Fruit fly (Drosophila melanogaster): ENCODE data around the gene CASK.

The CASK gene

dm6 chr3R:21836201-21836504 is 13.7 kb upstream of the CASK start:
- TF ChIP-seq pan (optimal IDR thresholded peaks at IDR 0.05) (no peak), usp (GFP tag; optimal IDR thresholded peaks at IDR 0.05) (no peak), EcR (GFP tag; optimal IDR thresholded peaks at IDR 0.05) (no peak), CG8478 (optimal IDR thresholded peaks at IDR 0.05) (no peak), Dll (optimal IDR thresholded peaks at IDR 0.05) (no peak), psq (optimal IDR thresholded peaks at IDR 0.05) (no peak)

DNA sequence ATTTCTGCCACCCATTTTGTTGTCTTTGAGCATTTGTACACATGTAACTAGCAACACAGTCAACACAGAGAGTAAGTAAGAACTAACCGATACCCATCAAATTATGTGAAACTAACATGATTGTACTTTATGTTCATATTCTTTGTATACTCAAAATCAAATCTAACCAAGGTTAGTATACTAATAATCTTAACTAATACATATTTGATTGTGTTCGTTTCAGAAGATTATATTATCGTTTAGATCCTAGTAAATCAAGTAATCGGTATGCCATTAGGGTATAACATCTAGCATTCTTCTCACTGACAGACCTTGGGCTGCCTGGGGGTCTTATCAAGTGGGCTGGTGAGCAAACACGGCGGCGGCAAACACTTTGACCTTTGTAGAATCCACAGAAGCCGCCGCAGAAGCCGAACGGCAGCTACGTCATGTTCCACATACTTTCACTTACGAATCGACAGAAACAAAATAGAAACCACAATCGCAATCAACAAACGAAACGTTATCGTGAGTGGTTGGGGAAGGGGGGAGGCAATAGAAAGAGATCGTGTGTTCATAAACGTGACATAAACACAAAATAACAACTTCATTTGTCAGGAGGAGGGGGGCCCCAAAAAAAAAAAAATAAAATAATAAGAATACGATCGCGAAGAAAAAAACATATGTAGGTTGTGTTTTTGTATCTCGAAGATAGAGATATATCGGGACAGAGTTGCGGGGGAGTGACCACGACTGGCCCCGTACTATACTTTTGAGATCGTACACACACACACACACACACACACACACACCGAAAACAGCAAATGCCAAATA is 13.1 kb upstream of the CASK start:
- no peak for TF ChIP-seq usp (GFP tag; optimal IDR thresholded peaks at IDR 0.05)
- no peak for TF ChIP-seq EcR (GFP tag; optimal IDR thresholded peaks at IDR 0.05)
- no peak for TF ChIP-seq Dll (optimal IDR thresholded peaks at IDR 0.05)

dm6 chr3R:21834234-21835070 is 12.0 kb upstream of the CASK start:
- TF ChIP-seq EcR (GFP tag; optimal IDR thresholded peaks at IDR 0.05) = no peak
- TF ChIP-seq CG8478 (optimal IDR thresholded peaks at IDR 0.05) = no peak

DNA sequence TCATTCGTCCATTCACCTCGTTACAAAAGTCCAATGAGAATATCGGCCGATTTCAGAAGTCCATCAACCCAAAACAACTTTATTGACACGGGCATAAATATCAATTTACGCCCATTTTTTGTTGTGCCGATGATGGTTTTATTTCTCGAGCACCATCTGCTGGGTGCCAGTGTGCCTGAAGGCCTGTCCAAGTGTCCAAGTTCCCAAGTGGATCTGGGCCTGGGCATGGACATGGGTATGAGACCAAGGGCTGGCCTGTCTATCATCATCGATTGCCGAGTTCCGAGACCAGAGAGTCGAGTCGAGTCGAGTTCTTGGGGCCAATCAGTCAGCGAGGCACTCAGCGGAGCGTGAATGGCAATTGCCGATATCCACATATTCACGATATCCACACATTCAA is 9.7 kb upstream of the CASK start, which contains the start of gene Gr93a:
Gr93a (plus strand) TSS at position 301 of the 400 bp plus-strand sequence.
- TF ChIP-seq psq (optimal IDR thresholded peaks at IDR 0.05) (no peak), usp (GFP tag; optimal IDR thresholded peaks at IDR 0.05) (no peak), Dll (optimal IDR thresholded peaks at IDR 0.05) (no peak), CG8478 (optimal IDR thresholded peaks at IDR 0.05) (no peak), EcR (GFP tag; optimal IDR thresholded peaks at IDR 0.05) (no peak), pan (optimal IDR thresholded peaks at IDR 0.05) (no peak)

DNA sequence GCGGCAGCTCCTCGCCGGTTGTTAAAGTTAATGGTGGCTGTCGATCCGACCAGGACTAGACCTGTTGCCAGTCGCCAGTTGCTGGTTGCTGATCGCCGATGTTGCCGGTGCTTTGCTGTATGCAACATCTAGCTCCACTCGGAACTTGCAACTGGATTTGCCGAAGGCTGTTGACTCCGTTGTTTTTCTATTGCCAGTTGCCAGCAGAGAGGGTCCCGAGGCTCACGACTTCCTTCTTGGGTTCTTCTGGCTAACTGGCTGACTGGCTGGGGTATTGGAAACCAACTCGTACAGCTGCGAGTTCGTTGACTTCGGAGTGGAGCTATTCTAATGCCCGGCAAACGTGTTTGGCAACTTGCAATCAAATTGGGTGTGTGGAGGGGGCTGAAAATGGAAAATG is 8.6 kb upstream of the CASK start:
- TF ChIP-seq CG8478 (optimal IDR thresholded peaks at IDR 0.05) = no peak
- peak in 1 of 2 experiments; percentile 94 for TF ChIP-seq EcR (GFP tag; optimal IDR thresholded peaks at IDR 0.05)

dm6 chr3R:21830303-21830707 is 7.8 kb upstream of the CASK start:
- TF ChIP-seq Dll (optimal IDR thresholded peaks at IDR 0.05) (no peak), usp (GFP tag; optimal IDR thresholded peaks at IDR 0.05) (no peak), pan (optimal IDR thresholded peaks at IDR 0.05) (no peak)

DNA sequence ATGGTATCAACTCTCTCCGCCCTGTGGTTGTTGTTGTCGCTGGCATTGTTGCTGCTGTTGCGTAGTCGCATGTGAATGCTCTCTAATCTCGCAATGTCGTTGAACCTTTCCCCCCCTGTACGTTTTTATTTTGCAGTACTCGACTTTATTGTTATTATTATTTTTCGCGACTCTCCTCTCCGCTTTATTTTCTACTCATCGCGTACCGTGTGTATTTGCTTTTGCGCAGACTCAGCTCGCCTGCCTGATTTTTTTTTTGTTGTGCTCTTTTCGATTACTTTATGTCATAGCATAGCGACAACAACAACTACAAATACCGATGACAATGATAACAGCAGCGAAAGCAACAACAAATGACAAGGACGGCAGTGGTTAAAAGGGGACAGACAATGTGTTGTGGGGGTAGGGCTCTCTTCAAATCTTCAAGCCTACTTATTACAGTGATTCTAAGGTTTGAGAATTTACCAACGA is 7.0 kb upstream of the CASK start:
- TF ChIP-seq Dll (optimal IDR thresholded peaks at IDR 0.05) = no peak
- TF ChIP-seq EcR (GFP tag; optimal IDR thresholded peaks at IDR 0.05) = peak; percentile 95 to 98
- TF ChIP-seq CG8478 (optimal IDR thresholded peaks at IDR 0.05) = no peak
- no peak for TF ChIP-seq pan (optimal IDR thresholded peaks at IDR 0.05)
- no peak for TF ChIP-seq usp (GFP tag; optimal IDR thresholded peaks at IDR 0.05)

dm6 chr3R:21828785-21829486 is 6.5 kb upstream of the CASK start:
- no peak for TF ChIP-seq psq (optimal IDR thresholded peaks at IDR 0.05)
- TF ChIP-seq pan (optimal IDR thresholded peaks at IDR 0.05) = no peak
- TF ChIP-seq EcR (GFP tag; optimal IDR thresholded peaks at IDR 0.05) = no peak
- TF ChIP-seq usp (GFP tag; optimal IDR thresholded peaks at IDR 0.05) = no peak

- TF ChIP-seq usp (GFP tag; optimal IDR thresholded peaks at IDR 0.05) (no peak), CG8478 (optimal IDR thresholded peaks at IDR 0.05) (no peak), EcR (GFP tag; optimal IDR thresholded peaks at IDR 0.05) (no peak), Dll (optimal IDR thresholded peaks at IDR 0.05) (no peak), pan (optimal IDR thresholded peaks at IDR 0.05) (peak; percentile 26), psq (optimal IDR thresholded peaks at IDR 0.05) (no peak)
These were observed 5.6 kb upstream of the CASK start for dm6 chr3R:21828040-21828526.

- TF ChIP-seq Dll (optimal IDR thresholded peaks at IDR 0.05) (no peak), pan (optimal IDR thresholded peaks at IDR 0.05) (peak; percentile 81), EcR (GFP tag; optimal IDR thresholded peaks at IDR 0.05) (peak in 1 of 2 experiments; percentile 10), usp (GFP tag; optimal IDR thresholded peaks at IDR 0.05) (no peak)
These were observed 5.1 kb upstream of the CASK start for dm6 chr3R:21827453-21828039.

- no peak for TF ChIP-seq CG8478 (optimal IDR thresholded peaks at IDR 0.05)
- no peak for TF ChIP-seq usp (GFP tag; optimal IDR thresholded peaks at IDR 0.05)
These were observed 3.5 kb upstream of the CASK start for dm6 chr3R:21825775-21826558.

All from whole organism.